Worm (Caenorhabditis elegans): ENCODE data around the gene C44B12.9.

DNA sequence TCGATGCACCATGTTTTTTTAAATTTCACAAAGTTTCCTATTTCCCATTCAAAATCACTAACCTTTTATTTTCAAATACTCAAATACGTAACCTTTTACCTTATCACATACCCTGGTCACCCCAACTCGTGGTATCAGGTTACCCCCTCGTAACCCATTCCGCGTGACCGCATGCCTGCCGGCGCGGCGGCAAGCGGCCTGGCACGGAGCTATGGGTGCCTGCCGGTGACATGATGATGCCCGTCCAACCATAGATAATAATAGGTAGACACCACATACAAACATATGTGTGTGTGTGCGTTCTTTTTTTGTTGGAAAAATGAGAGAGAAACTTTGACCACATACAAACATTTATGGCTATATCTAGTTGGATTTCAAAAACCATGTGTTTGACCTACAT lies 38.8 kb downstream of the C44B12.9 start:
- TF ChIP-seq mab-5 (tag; optimal IDR thresholded peaks at IDR 0.05), result no peak
- no peak for TF ChIP-seq lsy-2 (tag; optimal IDR thresholded peaks at IDR 0.05)
- no peak for TF ChIP-seq zip-8 (tag; optimal IDR thresholded peaks at IDR 0.05)
- TF ChIP-seq pha-4 (tag; optimal IDR thresholded peaks at IDR 0.05), result no peak
